Fruit fly (Drosophila melanogaster) whole organism, prepupa: ENCODE results near the gene CG14543.

Source experiments
- Blimp-1 ChIP-seq: fragments of 200-800 bp; sonication (Bioruptor generic); optimal IDR thresholded peaks from 3 replicates; lab custom pipeline; 2017; ENCODE audit warnings: missing biosample characterization, missing genetic modification characterization, mild to moderate bottlenecking, moderate library complexity, missing genetic modification reagents
- CG10669 ChIP-seq: fragments of 200-800 bp; sonication (Bioruptor generic); optimal IDR thresholded peaks from 3 replicates; lab custom pipeline; 2018; ENCODE audit warnings: missing biosample characterization, mild to moderate bottlenecking, missing genetic modification characterization, moderate library complexity
- CG11294 ChIP-seq: fragments of 200-800 bp; sonication (Bioruptor generic); IDR thresholded peaks from 2 replicates; pipeline ENCODE4 v1.3.6; 2022; ENCODE audit warnings: missing biosample characterization, missing genetic modification characterization
- CG11762 ChIP-seq: fragments of 200-800 bp; sonication (Bioruptor generic); optimal IDR thresholded peaks from 3 replicates; lab custom pipeline; 2016; ENCODE audit warnings: missing biosample characterization, missing genetic modification characterization; ENCODE audit not compliant: insufficient read depth
- CG11902 ChIP-seq: fragments of 200-800 bp; sonication (Bioruptor generic); optimal IDR thresholded peaks from 3 replicates; lab custom pipeline; 2016; ENCODE audit warnings: missing biosample characterization, missing genetic modification characterization
- CG15336 ChIP-seq: fragments of 200-800 bp; sonication (Bioruptor generic); IDR thresholded peaks from 2 replicates; pipeline ENCODE4 v1.3.6; 2022; ENCODE audit warnings: missing biosample characterization, missing genetic modification characterization
- CG1621 ChIP-seq: fragments of 200-800 bp; sonication (Bioruptor generic); optimal IDR thresholded peaks from 3 replicates; lab custom pipeline; 2018; ENCODE audit warnings: missing biosample characterization, mild to moderate bottlenecking, missing genetic modification characterization
- CG16779 ChIP-seq: fragments of 200-800 bp; sonication (Bioruptor generic); optimal IDR thresholded peaks from 3 replicates; lab custom pipeline; 2017; ENCODE audit warnings: missing biosample characterization, mild to moderate bottlenecking, missing genetic modification characterization
- CG31627 ChIP-seq: fragments of 200-800 bp; sonication (Bioruptor generic); optimal IDR thresholded peaks from 3 replicates; lab custom pipeline; 2016; ENCODE audit warnings: missing biosample characterization, missing genetic modification characterization
- CG32006 ChIP-seq: fragments of 200-800 bp; sonication (Bioruptor generic); optimal IDR thresholded peaks from 3 replicates; lab custom pipeline; 2017; ENCODE audit warnings: missing biosample characterization, mild to moderate bottlenecking, missing genetic modification characterization
- CG34406 ChIP-seq: fragments of 200-800 bp; sonication (Bioruptor generic); optimal IDR thresholded peaks from 3 replicates; lab custom pipeline; 2016; ENCODE audit warnings: missing biosample characterization, missing genetic modification characterization
- CG3919 ChIP-seq: fragments of 200-800 bp; sonication (Bioruptor generic); optimal IDR thresholded peaks from 3 replicates; lab custom pipeline; 2016; ENCODE audit warnings: missing biosample characterization, missing genetic modification characterization
- CG4318 ChIP-seq: fragments of 200-800 bp; sonication (Bioruptor generic); optimal IDR thresholded peaks from 3 replicates; lab custom pipeline; 2017; ENCODE audit warnings: missing biosample characterization, mild to moderate bottlenecking, missing genetic modification characterization
- CG6792 ChIP-seq: fragments of 200-800 bp; sonication (Bioruptor generic); optimal IDR thresholded peaks from 3 replicates; lab custom pipeline; 2016; ENCODE audit warnings: missing biosample characterization, missing genetic modification characterization
- CG7368 ChIP-seq: fragments of 200-800 bp; sonication (Bioruptor generic); optimal IDR thresholded peaks from 3 replicates; lab custom pipeline; 2016; ENCODE audit warnings: missing biosample characterization, missing genetic modification characterization
- CG8119 ChIP-seq: fragments of 200-800 bp; sonication (Bioruptor generic); IDR thresholded peaks from 3 replicates; pipeline ENCODE4 v1.3.6; 2022; ENCODE audit warnings: missing biosample characterization, missing genetic modification characterization
- CG8319 ChIP-seq: fragments of 200-800 bp; sonication (Bioruptor generic); optimal IDR thresholded peaks from 3 replicates; lab custom pipeline; 2016; ENCODE audit warnings: missing biosample characterization, missing genetic modification characterization
- CG8632 ChIP-seq: fragments of 200-800 bp; sonication (Bioruptor generic); optimal IDR thresholded peaks from 3 replicates; lab custom pipeline; 2016; ENCODE audit warnings: missing biosample characterization, missing genetic modification characterization
- CG9139 ChIP-seq: fragments of 200-800 bp; sonication (Bioruptor generic); optimal IDR thresholded peaks from 3 replicates; lab custom pipeline; 2017; ENCODE audit warnings: missing biosample characterization, mild to moderate bottlenecking, missing genetic modification characterization
- Eip75B ChIP-seq: fragments of 200-800 bp; sonication (Bioruptor generic); optimal IDR thresholded peaks from 3 replicates; lab custom pipeline; 2016; ENCODE audit warnings: missing biosample characterization, missing genetic modification characterization
- Eip78C ChIP-seq: fragments of 200-800 bp; sonication (Bioruptor generic); peaks from one replicate; lab custom pipeline; 2016; ENCODE audit warnings: missing biosample characterization, missing genetic modification characterization
- Ets21C ChIP-seq: fragments of 200-800 bp; sonication (Bioruptor generic); optimal IDR thresholded peaks from 3 replicates; lab custom pipeline; 2016; ENCODE audit warnings: missing biosample characterization, missing genetic modification characterization
- Ets96B ChIP-seq: fragments of 200-800 bp; optimal IDR thresholded peaks from 2 replicates; lab custom pipeline; 2019; ENCODE audit warnings: missing biosample characterization, mild to moderate bottlenecking, missing genetic modification characterization, moderate library complexity
- Gug ChIP-seq: fragments of 200-800 bp; sonication (Bioruptor generic); IDR thresholded peaks from 2 replicates; pipeline ENCODE4 v1.3.6; 2022; ENCODE audit warnings: missing biosample characterization, missing genetic modification characterization
- Hr38 ChIP-seq: sonication (Bioruptor generic); optimal IDR thresholded peaks from 2 replicates; lab custom pipeline; 2016; ENCODE audit warnings: missing biosample characterization, missing genetic modification characterization
- Hr4 ChIP-seq: fragments of 200-800 bp; sonication (Bioruptor generic); optimal IDR thresholded peaks from 3 replicates; lab custom pipeline; 2016; ENCODE audit warnings: missing biosample characterization, missing genetic modification characterization
- Lpt ChIP-seq: fragments of 200-800 bp; sonication (Bioruptor generic); optimal IDR thresholded peaks from 3 replicates; lab custom pipeline; 2016; ENCODE audit warnings: missing biosample characterization, missing genetic modification characterization
- Met ChIP-seq: fragments of 200-800 bp; sonication (Bioruptor generic); optimal IDR thresholded peaks from 3 replicates; lab custom pipeline; 2016; ENCODE audit warnings: missing biosample characterization, missing genetic modification characterization
- Smox ChIP-seq: fragments of 200-800 bp; sonication (Bioruptor generic); optimal IDR thresholded peaks from 3 replicates; lab custom pipeline; 2016; ENCODE audit warnings: missing biosample characterization, missing genetic modification characterization
- Sox14 ChIP-seq: fragments of 200-800 bp; sonication (Bioruptor generic); optimal IDR thresholded peaks from 3 replicates; lab custom pipeline; 2016; ENCODE audit warnings: missing biosample characterization, missing genetic modification characterization
- Sox15 ChIP-seq: fragments of 200-800 bp; sonication (Bioruptor generic); optimal IDR thresholded peaks from 3 replicates; lab custom pipeline; 2016; ENCODE audit warnings: missing biosample characterization, missing genetic modification characterization
- achi ChIP-seq: fragments of 200-800 bp; sonication (Bioruptor generic); optimal IDR thresholded peaks from 3 replicates; lab custom pipeline; 2016; ENCODE audit warnings: missing biosample characterization, missing genetic modification characterization
- cyc ChIP-seq: fragments of 200-800 bp; sonication (Bioruptor generic); optimal IDR thresholded peaks from 3 replicates; lab custom pipeline; 2016; ENCODE audit warnings: missing biosample characterization, missing genetic modification characterization
- dac ChIP-seq: fragments of 200-800 bp; sonication (Bioruptor generic); optimal IDR thresholded peaks from 2 replicates; lab custom pipeline; 2017; ENCODE audit warnings: missing biosample characterization, mild to moderate bottlenecking, missing genetic modification characterization
- eg ChIP-seq: fragments of 200-800 bp; sonication (Bioruptor generic); IDR thresholded peaks from 3 replicates; pipeline ENCODE4 v1.3.6; 2022; ENCODE audit warnings: missing biosample characterization, missing genetic modification characterization
- esn ChIP-seq: fragments of 200-800 bp; sonication (Bioruptor generic); optimal IDR thresholded peaks from 2 replicates; lab custom pipeline; 2016; ENCODE audit warnings: missing biosample characterization, mild to moderate bottlenecking, missing genetic modification characterization, moderate library complexity
- fd85E ChIP-seq: fragments of 200-800 bp; sonication (Bioruptor generic); optimal IDR thresholded peaks from 3 replicates; lab custom pipeline; 2016; ENCODE audit warnings: missing biosample characterization, missing genetic modification characterization
- fkh ChIP-seq: fragments of 200-800 bp; sonication (Bioruptor generic); optimal IDR thresholded peaks from 3 replicates; lab custom pipeline; 2017; ENCODE audit warnings: missing biosample characterization, mild to moderate bottlenecking, missing genetic modification characterization, moderate library complexity
- lz ChIP-seq: fragments of 200-800 bp; sonication (Bioruptor generic); optimal IDR thresholded peaks from 3 replicates; lab custom pipeline; 2016; ENCODE audit warnings: missing biosample characterization, missing genetic modification characterization
- net ChIP-seq: fragments of 200-800 bp; sonication (Bioruptor generic); optimal IDR thresholded peaks from 3 replicates; lab custom pipeline; 2016; ENCODE audit warnings: missing biosample characterization, missing genetic modification characterization
- pdm3 ChIP-seq: fragments of 200-800 bp; sonication (Bioruptor generic); optimal IDR thresholded peaks from 3 replicates; lab custom pipeline; 2016; ENCODE audit warnings: missing biosample characterization, missing genetic modification characterization
- salr ChIP-seq, 2 experiments: fragments of 200-800 bp; sonication (Bioruptor generic); optimal IDR thresholded peaks; 3 replicates each; lab custom pipeline; 2016 to 2018; ENCODE audit warnings: missing biosample characterization in 2 of 2, missing genetic modification characterization in 2 of 2, mild to moderate bottlenecking in 1 of 2
- spab ChIP-seq: fragments of 200-800 bp; sonication (Bioruptor generic); optimal IDR thresholded peaks from 2 replicates; lab custom pipeline; 2017; ENCODE audit warnings: missing biosample characterization, mild to moderate bottlenecking, missing genetic modification characterization, missing genetic modification reagents
- ss ChIP-seq, 2 experiments: fragments of 200-800 bp; sonication (Bioruptor generic); optimal IDR thresholded peaks; 2 replicates in 1 of 2; 3 replicates in 1 of 2; lab custom pipeline; 2017 to 2018; ENCODE audit warnings: mild to moderate bottlenecking in 2 of 2, missing biosample characterization in 2 of 2, missing genetic modification characterization in 2 of 2, moderate library complexity in 1 of 2
- svp ChIP-seq: fragments of 200-800 bp; sonication (Bioruptor generic); peaks from one replicate; lab custom pipeline; 2016; ENCODE audit warnings: missing biosample characterization, missing genetic modification characterization
- topi ChIP-seq: fragments of 200-800 bp; sonication (Bioruptor generic); optimal IDR thresholded peaks from 3 replicates; lab custom pipeline; 2016; ENCODE audit warnings: missing biosample characterization, missing genetic modification characterization
- vri ChIP-seq: fragments of 200-800 bp; sonication (Bioruptor generic); optimal IDR thresholded peaks from 3 replicates; lab custom pipeline; 2016; ENCODE audit warnings: missing biosample characterization, mild to moderate bottlenecking, missing genetic modification characterization

CG14543 gene

DNA sequence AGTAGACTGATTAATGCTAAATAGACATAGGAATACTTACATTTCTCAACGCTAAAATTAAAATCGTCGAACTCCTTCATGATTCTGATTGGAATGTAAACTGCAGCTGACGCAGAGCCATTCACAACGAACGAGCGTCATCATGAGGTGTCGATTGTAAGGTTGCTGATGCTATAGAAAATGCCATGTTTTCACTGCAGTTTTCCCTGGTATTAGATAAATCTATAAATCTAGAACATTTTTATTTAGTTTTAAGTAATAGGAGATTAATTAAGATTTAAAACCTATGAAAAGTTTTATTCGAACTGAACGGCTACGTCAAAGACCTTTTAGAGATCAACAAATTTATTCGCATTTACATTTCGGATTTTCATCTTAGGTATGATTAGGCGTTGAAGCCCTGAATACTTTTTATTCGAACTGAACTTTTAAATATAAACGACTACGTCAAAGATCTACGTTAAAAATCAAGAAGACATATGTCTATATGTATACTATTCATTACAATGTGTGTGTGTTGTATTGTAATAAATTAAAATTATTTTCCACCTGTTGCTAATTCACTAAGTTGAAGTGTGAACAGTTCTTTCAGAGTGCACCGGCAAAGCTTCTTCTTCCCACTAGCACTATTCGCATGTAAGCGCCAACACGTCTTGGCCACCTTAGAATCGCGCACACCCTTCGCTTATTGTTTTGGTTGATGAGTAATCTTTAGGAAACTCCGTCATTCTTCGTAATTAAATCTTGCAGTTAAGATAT, 4.1 kb upstream of the CG14543 start, which contains the start of the genes Exo84 and Vps2 (continued):
- TF ChIP-seq Ets96B (tag; lab: Kevin White, UChicago) (no peak), CG8319 (no peak), pdm3 (no peak), esn (peak; percentile 67), net (GFP tag; lab: Kevin White, UChicago) (no peak), CG11762 (GFP tag; lab: Kevin White, UChicago) (peak; percentile 28), CG34406 (no peak), CG15336 (GFP tag; lab: Robert Waterston, UW) (no peak), vri (no peak), fkh (GFP tag; lab: Kevin White, UChicago) (no peak), CG11902 (peak; percentile 2), fd85E (GFP tag; lab: Kevin White, UChicago) (no peak), CG1621 (tag; lab: Kevin White, UChicago) (no peak), Blimp-1 (GFP tag; lab: Kevin White, UChicago) (no peak), CG6792 (GFP tag; lab: Kevin White, UChicago) (peak; percentile 9), CG8119 (no peak)

DNA sequence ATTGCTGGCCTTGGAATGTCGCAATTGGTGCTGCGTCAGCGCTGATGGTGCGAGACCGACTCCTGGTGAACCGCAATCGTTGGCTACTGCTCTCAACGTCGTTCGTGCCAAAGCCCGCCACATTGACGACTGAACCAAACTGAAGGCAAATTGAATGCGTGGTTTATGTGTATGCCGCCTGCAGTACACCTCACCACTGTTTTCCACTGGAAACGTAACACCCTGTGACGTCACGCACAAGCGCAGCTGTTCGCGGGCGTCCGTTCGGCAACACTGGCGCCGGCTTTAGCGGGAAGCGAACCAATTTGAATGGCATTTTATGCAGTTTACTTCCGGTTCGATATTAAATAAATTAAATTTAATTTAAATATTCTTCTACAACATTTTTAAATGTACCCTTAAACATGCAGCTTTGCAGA, 1.2 kb upstream of the CG14543 start, which contains the start of gene Cmpk:
Gene Cmpk (minus strand): TSS at position 225 of the 419 bp plus-strand sequence.
- TF ChIP-seq Ets21C (GFP tag; lab: Kevin White, UChicago) (no peak), CG11294 (GFP tag; lab: Robert Waterston, UW) (no peak), CG7368 (GFP tag; lab: Kevin White, UChicago) (peak; percentile 60), CG3919 (peak; percentile 82), cyc (GFP tag; lab: Kevin White, UChicago) (peak; percentile 63), Sox15 (no peak), CG8119 (peak; percentile 55; the same call in 1 of the 3 replicates), Eip78C (peak; percentile 95), net (GFP tag; lab: Kevin White, UChicago) (peak; percentile 78), Sox14 (GFP tag; lab: Kevin White, UChicago) (peak; percentile 44), CG31627 (GFP tag; lab: Kevin White, UChicago) (peak; percentile 32), Met (GFP tag; lab: Kevin White, UChicago) (peak; percentile 74), eg (peak; percentile 70), achi (peak; percentile 70), CG8632 (GFP tag; lab: Kevin White, UChicago) (peak; percentile 53), Lpt (GFP tag; lab: Kevin White, UChicago) (no peak), CG11762 (GFP tag; lab: Kevin White, UChicago) (no peak), CG10669 (GFP tag; lab: Kevin White, UChicago) (no peak), vri (peak; percentile 97), pdm3 (peak; percentile 52), CG16779 (tag; lab: Kevin White, UChicago) (no peak), CG32006 (GFP tag; lab: Kevin White, UChicago) (peak; percentile 2), dac (GFP tag; lab: Kevin White, UChicago) (peak; percentile 26), Blimp-1 (GFP tag; lab: Kevin White, UChicago) (no peak), Hr38 (GFP tag; lab: Kevin White, UChicago) (no peak), svp (GFP tag; lab: Kevin White, UChicago) (peak; percentile 91), ss (GFP tag; optimal IDR thresholded peaks at IDR 0.05; lab: Kevin White, UChicago) (peak in 1 of 2 experiments; percentile 76), CG9139 (GFP tag; lab: Kevin White, UChicago) (no peak), Hr4 (no peak), spab (no peak), CG6792 (GFP tag; lab: Kevin White, UChicago) (peak; percentile 68), salr (GFP tag; optimal IDR thresholded peaks at IDR 0.05; lab: Kevin White, UChicago) (peak in 1 of 2 experiments; percentile 58), CG15336 (GFP tag; lab: Robert Waterston, UW) (peak; percentile 40; the same call in 1 of the 2 replicates), lz (GFP tag; lab: Kevin White, UChicago) (peak; percentile 55), CG4318 (GFP tag; lab: Kevin White, UChicago) (no peak), fkh (GFP tag; lab: Kevin White, UChicago) (peak; percentile 65), esn (peak; percentile 84), Gug (GFP tag; lab: Robert Waterston, UW) (no peak), CG34406 (peak; percentile 70), topi (GFP tag; lab: Kevin White, UChicago) (peak; percentile 69), fd85E (GFP tag; lab: Kevin White, UChicago) (peak; percentile 54), CG8319 (peak; percentile 25), Eip75B (GFP tag; lab: Kevin White, UChicago) (no peak), Smox (GFP tag; lab: Kevin White, UChicago) (no peak)
